Fruit fly (Drosophila melanogaster) whole organism, embryonic: Measurements from ENCODE around the gene CG15547.

Experiments used
- Atf6 ChIP-seq: fragments of 200-800 bp; sonication (Bioruptor generic); IDR thresholded peaks from 2 replicates; pipeline ENCODE4 v1.3.6; 2022; ENCODE audit warnings: missing biosample characterization, missing genetic modification characterization
- C15 ChIP-seq: fragments of 200-800 bp; sonication (Bioruptor generic); IDR thresholded peaks from 3 replicates; pipeline ENCODE4 v1.3.6; 2022; ENCODE audit warnings: missing biosample characterization, missing genetic modification characterization
- CG10366 ChIP-seq: fragments of 200-800 bp; sonication (Bioruptor generic); IDR thresholded peaks from 2 replicates; pipeline ENCODE4 v1.3.6; 2022; ENCODE audit warnings: missing biosample characterization, missing genetic modification characterization
- CG12236 ChIP-seq: fragments of 200-800 bp; sonication (Bioruptor generic); optimal IDR thresholded peaks from 2 replicates; lab custom pipeline; 2016; ENCODE audit warnings: missing biosample characterization, missing genetic modification characterization
- CG15073 ChIP-seq: fragments of 200-800 bp; sonication (Bioruptor generic); optimal IDR thresholded peaks from 2 replicates; lab custom pipeline; 2016; ENCODE audit warnings: missing biosample characterization, missing genetic modification characterization
- CG1603 ChIP-seq: fragments of 200-800 bp; sonication (Bioruptor generic); optimal IDR thresholded peaks from 2 replicates; lab custom pipeline; 2019; ENCODE audit warnings: missing biosample characterization, mild to moderate bottlenecking, missing genetic modification characterization, moderate library complexity
- CG17802 ChIP-seq: fragments of 200-800 bp; sonication (Bioruptor generic); optimal IDR thresholded peaks from 2 replicates; lab custom pipeline; 2018; ENCODE audit warnings: missing biosample characterization, mild to moderate bottlenecking, missing genetic modification characterization, moderate library complexity
- CG18011 ChIP-seq: fragments of 200-800 bp; sonication (Bioruptor generic); optimal IDR thresholded peaks from 2 replicates; lab custom pipeline; 2017; ENCODE audit warnings: missing biosample characterization, missing genetic modification characterization, mild to moderate bottlenecking, moderate library complexity, missing genotype
- CG18764 ChIP-seq: fragments of 200-800 bp; sonication (Bioruptor generic); optimal IDR thresholded peaks from 3 replicates; lab custom pipeline; 2016; ENCODE audit warnings: missing biosample characterization, missing genetic modification characterization
- CG2120 ChIP-seq: fragments of 200-800 bp; sonication (Bioruptor generic); optimal IDR thresholded peaks from 3 replicates; lab custom pipeline; 2016; ENCODE audit warnings: missing biosample characterization, missing genetic modification characterization
- CG30403 ChIP-seq: fragments of 200-800 bp; sonication (Bioruptor generic); optimal IDR thresholded peaks from 3 replicates; lab custom pipeline; 2016; ENCODE audit warnings: missing biosample characterization, missing genetic modification characterization
- CG32532 ChIP-seq: fragments of 200-800 bp; sonication (Bioruptor generic); IDR thresholded peaks from 2 replicates; pipeline ENCODE4 v1.3.6; 2022; ENCODE audit warnings: missing biosample characterization, missing genetic modification characterization
- CG34422 ChIP-seq: fragments of 200-800 bp; sonication (Bioruptor generic); IDR thresholded peaks from 3 replicates; pipeline ENCODE4 v1.3.6; 2022; ENCODE audit warnings: missing biosample characterization, missing genetic modification characterization
- CG3847 ChIP-seq: fragments of 200-800 bp; sonication (Bioruptor generic); IDR thresholded peaks from 2 replicates; pipeline ENCODE4 v1.3.6; 2022; ENCODE audit warnings: missing biosample characterization, missing genetic modification characterization
- CG7372 ChIP-seq: fragments of 200-800 bp; sonication (Bioruptor generic); IDR thresholded peaks from 2 replicates; pipeline ENCODE4 v1.3.6; 2022; ENCODE audit warnings: missing biosample characterization, missing genetic modification characterization
- CG8388 ChIP-seq: fragments of 200-800 bp; sonication (Bioruptor generic); optimal IDR thresholded peaks from 2 replicates; lab custom pipeline; 2019; ENCODE audit warnings: missing biosample characterization, mild to moderate bottlenecking, missing genetic modification characterization, moderate library complexity
- CG9437 ChIP-seq: fragments of 200-800 bp; sonication (Bioruptor generic); optimal IDR thresholded peaks from 2 replicates; lab custom pipeline; 2018; ENCODE audit warnings: missing biosample characterization, mild to moderate bottlenecking, missing genetic modification characterization
- CG9932 ChIP-seq: fragments of 200-800 bp; sonication (Bioruptor generic); IDR thresholded peaks from 2 replicates; pipeline ENCODE4 v1.3.6; 2022; ENCODE audit warnings: missing biosample characterization, missing genetic modification characterization
- CTCF ChIP-seq: fragments of 200-800 bp; sonication (Bioruptor generic); optimal IDR thresholded peaks from 2 replicates; lab custom pipeline; 2017; ENCODE audit warnings: missing biosample characterization, mild to moderate bottlenecking, missing genetic modification characterization, moderate library complexity
- D19A ChIP-seq: fragments of 200-800 bp; optimal IDR thresholded peaks from 3 replicates; lab custom pipeline; 2019; ENCODE audit warnings: missing biosample characterization, mild to moderate bottlenecking, missing genetic modification characterization, moderate library complexity
- Dbx ChIP-seq: fragments of 200-800 bp; sonication (Bioruptor generic); IDR thresholded peaks from 3 replicates; pipeline ENCODE4 v1.3.6; 2022; ENCODE audit warnings: missing biosample characterization, missing genetic modification characterization
- Drgx ChIP-seq: fragments of 200-800 bp; sonication (Bioruptor generic); IDR thresholded peaks from 2 replicates; pipeline ENCODE4 v1.3.6; 2022; ENCODE audit warnings: missing biosample characterization, missing genetic modification characterization
- Ets65A ChIP-seq: fragments of 200-800 bp; sonication (Bioruptor generic); peaks from one replicate; lab custom pipeline; 2016; ENCODE audit warnings: missing biosample characterization, missing genetic modification characterization
- Lpt ChIP-seq: fragments of >200 bp; optimal IDR thresholded peaks from 2 replicates; lab custom pipeline; 2018; ENCODE audit warnings: missing biosample characterization, missing genetic modification characterization
- MESR4 ChIP-seq: fragments of 200-800 bp; sonication (Bioruptor generic); optimal IDR thresholded peaks from 2 replicates; lab custom pipeline; 2018; ENCODE audit warnings: missing biosample characterization, mild to moderate bottlenecking, missing genetic modification characterization, moderate library complexity
- Med ChIP-seq: fragments of 200-800 bp; sonication (Bioruptor generic); peaks from one replicate; lab custom pipeline; 2016; ENCODE audit warnings: missing biosample characterization, missing genetic modification characterization, mild to moderate bottlenecking, inconsistent platforms, moderate library complexity
- Mrtf ChIP-seq: fragments of 200-800 bp; sonication (Bioruptor generic); IDR thresholded peaks from 3 replicates; pipeline ENCODE4 v1.3.6; 2022; ENCODE audit warnings: missing biosample characterization, missing genetic modification characterization
- NC2β ChIP-seq: fragments of 200-800 bp; sonication (Bioruptor generic); optimal IDR thresholded peaks from 2 replicates; lab custom pipeline; 2016; ENCODE audit warnings: missing biosample characterization, missing genetic modification characterization
- Rfx ChIP-seq: fragments of 200-800 bp; sonication (Bioruptor generic); IDR thresholded peaks from 2 replicates; pipeline ENCODE4 v1.3.6; 2022; ENCODE audit warnings: missing biosample characterization, missing genetic modification characterization
- TFAM ChIP-seq: fragments of 200-800 bp; sonication (Bioruptor generic); optimal IDR thresholded peaks from 2 replicates; lab custom pipeline; 2017; ENCODE audit warnings: missing biosample characterization, missing genetic modification characterization, inconsistent platforms
- Xrp1 ChIP-seq: fragments of 200-800 bp; sonication (Bioruptor generic); IDR thresholded peaks from 2 replicates; pipeline ENCODE4 v1.3.6; 2022; ENCODE audit warnings: missing biosample characterization, missing genetic modification characterization
- al ChIP-seq: fragments of 200-800 bp; sonication (Bioruptor generic); IDR thresholded peaks from 2 replicates; pipeline ENCODE4 v1.3.6; 2022; ENCODE audit warnings: missing biosample characterization, missing genetic modification characterization
- btn ChIP-seq: fragments of 200-800 bp; sonication (Bioruptor generic); optimal IDR thresholded peaks from 2 replicates; lab custom pipeline; 2016; ENCODE audit warnings: missing biosample characterization, missing genetic modification characterization
- da ChIP-seq: fragments of 200-800 bp; sonication (Bioruptor generic); optimal IDR thresholded peaks from 2 replicates; lab custom pipeline; 2016; ENCODE audit warnings: missing biosample characterization, missing genetic modification characterization
- dpn ChIP-seq, 2 experiments: fragments of 200-800 bp; sonication (Bioruptor generic); optimal IDR thresholded peaks; 3 replicates each; lab custom pipeline; 2016; ENCODE audit warnings: missing biosample characterization in 2 of 2, missing genetic modification characterization in 2 of 2
- en ChIP-seq: fragments of 200-800 bp; sonication (Bioruptor generic); optimal IDR thresholded peaks from 2 replicates; lab custom pipeline; 2016; ENCODE audit warnings: missing biosample characterization, missing genetic modification characterization
- fd64A ChIP-seq: fragments of 200-800 bp; sonication (Bioruptor generic); optimal IDR thresholded peaks from 3 replicates; lab custom pipeline; 2018; ENCODE audit warnings: missing biosample characterization, mild to moderate bottlenecking, missing genetic modification characterization
- gfzf ChIP-seq: fragments of 200-800 bp; sonication (Bioruptor generic); optimal IDR thresholded peaks from 2 replicates; lab custom pipeline; 2016; ENCODE audit warnings: missing biosample characterization, mild to moderate bottlenecking, missing genetic modification characterization, moderate library complexity
- grau ChIP-seq: fragments of 200-800 bp; optimal IDR thresholded peaks from 3 replicates; lab custom pipeline; 2019; ENCODE audit warnings: missing biosample characterization, mild to moderate bottlenecking, missing genetic modification characterization, moderate library complexity
- gsb ChIP-seq: fragments of 200-800 bp; sonication (Bioruptor generic); IDR thresholded peaks from 2 replicates; pipeline ENCODE4 v1.3.6; 2022; ENCODE audit warnings: missing biosample characterization, missing genetic modification characterization
- hbn ChIP-seq: fragments of 200-800 bp; sonication (Bioruptor generic); IDR thresholded peaks from 2 replicates; pipeline ENCODE4 v1.3.6; 2022; ENCODE audit warnings: missing biosample characterization, missing genetic modification characterization; ENCODE audit not compliant: partially characterized antibody
- kah ChIP-seq: fragments of 200-800 bp; sonication (Bioruptor generic); optimal IDR thresholded peaks from 2 replicates; lab custom pipeline; 2018; ENCODE audit warnings: missing biosample characterization, mild to moderate bottlenecking, missing genetic modification characterization
- kay ChIP-seq: fragments of 200-800 bp; sonication (Bioruptor generic); optimal IDR thresholded peaks from 2 replicates; lab custom pipeline; 2016; ENCODE audit warnings: missing biosample characterization, missing genetic modification characterization
- kni ChIP-seq: fragments of 200-800 bp; sonication (Bioruptor generic); optimal IDR thresholded peaks from 3 replicates; lab custom pipeline; 2017; ENCODE audit warnings: mild to moderate bottlenecking, missing biosample characterization, missing genetic modification reagents, missing genetic modification characterization
- onecut ChIP-seq: fragments of 200-800 bp; sonication (Bioruptor generic); IDR thresholded peaks from 2 replicates; pipeline ENCODE4 v1.3.6; 2022; ENCODE audit warnings: missing biosample characterization, missing genetic modification characterization
- pan ChIP-seq, 4 experiments: fragments of >200 bp in 3 of 4; fragments of 200-800 bp in 1 of 4; sonication (Bioruptor generic) in 1 of 4; optimal IDR thresholded peaks in 3 of 4; IDR thresholded peaks in 1 of 4; 2 replicates each; pipeline versions ENCODE4 v1.3.6 to Lab custom; 2017 to 2022; ENCODE audit warnings: missing biosample characterization in 2 of 4, missing genetic modification characterization in 2 of 4, mixed read lengths in 1 of 4
- ranshi ChIP-seq: fragments of 200-800 bp; sonication (Bioruptor generic); IDR thresholded peaks from 2 replicates; pipeline ENCODE4 v1.3.6; 2022; ENCODE audit warnings: missing biosample characterization, missing genetic modification characterization
- row ChIP-seq: fragments of 200-800 bp; sonication (Bioruptor generic); IDR thresholded peaks from 3 replicates; pipeline ENCODE4 v1.3.6; 2022; ENCODE audit warnings: missing biosample characterization, missing genetic modification characterization
- sd ChIP-seq: fragments of 200-800 bp; sonication (Bioruptor generic); optimal IDR thresholded peaks from 3 replicates; lab custom pipeline; 2018; ENCODE audit warnings: missing biosample characterization, mild to moderate bottlenecking, missing genetic modification characterization, moderate library complexity
- sens ChIP-seq: fragments of 200-800 bp; sonication (Bioruptor generic); peaks from one replicate; lab custom pipeline; 2016; ENCODE audit warnings: missing biosample characterization, missing genetic modification characterization
- sqz ChIP-seq: fragments of 200-800 bp; sonication (Bioruptor generic); optimal IDR thresholded peaks from 3 replicates; lab custom pipeline; 2018; ENCODE audit warnings: missing biosample characterization, mild to moderate bottlenecking, missing genetic modification characterization
- wek ChIP-seq: fragments of 200-800 bp; sonication (Bioruptor generic); optimal IDR thresholded peaks from 3 replicates; lab custom pipeline; 2018; ENCODE audit warnings: missing biosample characterization, mild to moderate bottlenecking, missing genetic modification characterization, moderate library complexity

Gene CG15547

DNA sequence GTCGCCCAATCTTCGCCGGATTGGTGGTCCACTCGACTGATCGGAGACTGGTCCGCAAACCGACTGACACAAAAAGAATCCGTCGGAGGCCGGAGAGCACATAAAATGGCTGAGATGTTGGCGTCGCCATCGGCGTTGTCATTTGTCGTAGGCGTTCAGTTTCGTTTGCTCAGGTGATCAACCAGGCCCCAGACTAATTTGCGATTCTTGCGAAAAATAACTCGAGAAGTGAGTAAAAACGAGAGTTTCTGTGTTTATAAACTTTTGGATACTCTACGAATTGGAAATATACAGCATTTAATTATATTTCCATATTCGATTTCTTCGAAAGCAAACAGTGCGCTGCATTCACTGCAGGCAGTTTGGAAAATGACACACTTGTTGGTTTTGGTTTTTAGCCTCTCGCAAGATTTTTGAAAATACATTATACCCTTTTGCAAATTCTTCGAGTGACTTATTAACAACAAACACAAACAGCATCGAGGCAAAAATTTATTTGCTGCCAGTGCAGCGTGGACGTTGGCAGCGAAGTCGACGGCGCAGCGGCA lies 7.1 kb downstream of the CG15547 start, which contains the start of gene CG15546 (continued):
- TF ChIP-seq CG8388 (GFP tag; lab: Kevin White, UChicago) (no peak), pan (optimal IDR thresholded peaks at IDR 0.05; lab: Kevin White, UChicago) (no peak), pan (GFP tag; optimal IDR thresholded peaks at IDR 0.05 in 1 of 2, IDR thresholded peaks at IDR 0.05 in 1 of 2) (no peak), CTCF (no peak), Atf6 (GFP tag; lab: Robert Waterston, UW) (no peak), CG18764 (no peak), C15 (GFP tag; lab: Robert Waterston, UW) (no peak), CG17802 (tag; lab: Kevin White, UChicago) (no peak), kah (GFP tag; lab: Kevin White, UChicago) (no peak), sens (GFP tag; lab: Kevin White, UChicago) (peak; percentile 0), CG15073 (GFP tag; lab: Kevin White, UChicago) (no peak), CG9437 (GFP tag; lab: Kevin White, UChicago) (no peak), CG9932 (GFP tag; lab: Robert Waterston, UW) (peak; percentile 22; the same call in 1 of the 2 replicates), hbn (no peak), ranshi (GFP tag; lab: Robert Waterston, UW) (no peak), fd64A (no peak), CG7372 (GFP tag; lab: Robert Waterston, UW) (no peak), dpn (GFP tag; optimal IDR thresholded peaks at IDR 0.05; lab: Kevin White, UChicago) (no peak), CG2120 (GFP tag; lab: Kevin White, UChicago) (peak; percentile 25), Xrp1 (GFP tag; lab: Robert Waterston, UW) (no peak), CG32532 (peak; percentile 32; the same call in 1 of the 2 replicates), TFAM (GFP tag; lab: Kevin White, UChicago) (no peak), gfzf (GFP tag; lab: Kevin White, UChicago) (no peak), wek (no peak), CG3847 (GFP tag; lab: Robert Waterston, UW) (0 out of 2 replicates have a peak, but pooled peaks have one; percentile 4), grau (peak; percentile 14), gsb (GFP tag; lab: Robert Waterston, UW) (no peak), CG10366 (GFP tag; lab: Robert Waterston, UW) (no peak), Drgx (GFP tag; lab: Robert Waterston, UW) (peak; percentile 84), Lpt (no peak), sd (peak; percentile 3), CG34422 (GFP tag; lab: Robert Waterston, UW) (no peak), sqz (GFP tag; lab: Kevin White, UChicago) (no peak), CG1603 (tag; lab: Kevin White, UChicago) (no peak), CG18011 (GFP tag; lab: Kevin White, UChicago) (no peak), kay (no peak), Dbx (GFP tag; lab: Robert Waterston, UW) (0 out of 3 replicates have a peak, but pooled peaks have one; percentile 15), btn (GFP tag; lab: Kevin White, UChicago) (no peak), D19A (tag; lab: Kevin White, UChicago) (no peak), da (GFP tag; lab: Kevin White, UChicago) (no peak), Med (GFP tag; lab: Kevin White, UChicago) (peak; percentile 41), Ets65A (peak; percentile 43), NC2β (GFP tag; lab: Kevin White, UChicago) (no peak), row (GFP tag; lab: Robert Waterston, UW) (peak; percentile 41; the same call in 2 of the 3 replicates), onecut (GFP tag; lab: Robert Waterston, UW) (no peak), Mrtf (GFP tag; lab: Robert Waterston, UW) (0 out of 3 replicates have a peak, but pooled peaks have one; percentile 21), en (GFP tag; lab: Kevin White, UChicago) (no peak), al (GFP tag; lab: Robert Waterston, UW) (peak; percentile 50; the same call in 1 of the 2 replicates), MESR4 (GFP tag; lab: Kevin White, UChicago) (no peak), CG30403 (GFP tag; lab: Kevin White, UChicago) (no peak), Rfx (GFP tag; lab: Robert Waterston, UW) (peak; percentile 37; the same call in 1 of the 2 replicates), kni (GFP tag; lab: Kevin White, UChicago) (no peak), CG12236 (no peak)
